Worm (Caenorhabditis elegans) whole organism, L1 larva: ENCODE results near the gene R12B2.2.

ENCODE experiments used
- C04F5.9 ChIP-seq: sonication (generic microtip); optimal IDR thresholded peaks from 2 replicates; lab custom pipeline; 2016; ENCODE audit warnings: missing genetic modification characterization, missing compliant biosample characterization
- C16A3.4 ChIP-seq: fragments of 150-350 bp; optimal IDR thresholded peaks from 2 replicates; lab custom pipeline; 2014; ENCODE audit warnings: missing biosample characterization, missing genetic modification characterization
- C34B4.2 ChIP-seq: sonication (generic microtip); optimal IDR thresholded peaks from 2 replicates; lab custom pipeline; 2017; ENCODE audit warnings: mild to moderate bottlenecking, missing genetic modification characterization, missing compliant biosample characterization
- F16B12.6 ChIP-seq: fragments of 150-350 bp; optimal IDR thresholded peaks from 2 replicates; lab custom pipeline; 2014; ENCODE audit warnings: missing biosample characterization, missing genetic modification characterization
- Y116A8C.19 ChIP-seq: sonication (generic microtip); optimal IDR thresholded peaks from 2 replicates; lab custom pipeline; 2016; ENCODE audit warnings: missing compliant biosample characterization, missing genetic modification characterization, borderline replicate concordance
- alr-1 ChIP-seq: fragments of 200-800 bp; sonication (Bioruptor generic); optimal IDR thresholded peaks from 2 replicates; lab custom pipeline; 2018; ENCODE audit warnings: borderline replicate concordance, mild to moderate bottlenecking, missing genetic modification characterization, missing compliant biosample characterization
- ama-1 ChIP-seq: fragments of 150-350 bp; optimal IDR thresholded peaks from 2 replicates; lab custom pipeline; 2014
- blmp-1 ChIP-seq: fragments of 150-350 bp; optimal IDR thresholded peaks from 2 replicates; lab custom pipeline; 2014; ENCODE audit warnings: missing biosample characterization, missing genetic modification characterization
- ceh-8 ChIP-seq: fragments of 200-800 bp; sonication (Bioruptor generic); optimal IDR thresholded peaks from 2 replicates; lab custom pipeline; 2018; ENCODE audit warnings: mild to moderate bottlenecking, missing genetic modification characterization, moderate library complexity, missing compliant biosample characterization
- ceh-82 ChIP-seq, 3 experiments: fragments of 150-350 bp in 1 of 3; sonication (generic microtip) in 2 of 3; optimal IDR thresholded peaks; 2 replicates each; lab custom pipeline; 2014 to 2017; ENCODE audit warnings: missing biosample characterization in 3 of 3, missing genetic modification characterization in 3 of 3
- ceh-90 ChIP-seq: sonication (generic microtip); optimal IDR thresholded peaks from 2 replicates; lab custom pipeline; 2016; ENCODE audit warnings: missing genetic modification characterization, missing compliant biosample characterization
- ces-1 ChIP-seq: fragments of 150-350 bp; optimal IDR thresholded peaks from 2 replicates; lab custom pipeline; 2014; ENCODE audit warnings: missing biosample characterization, missing genetic modification reagents, missing genetic modification characterization
- dsc-1 ChIP-seq: sonication (generic microtip); optimal IDR thresholded peaks from 2 replicates; lab custom pipeline; 2016; ENCODE audit warnings: mild to moderate bottlenecking, missing genetic modification characterization, missing compliant biosample characterization
- efl-1 ChIP-seq, 4 experiments: fragments of 150-350 bp; optimal IDR thresholded peaks in 3 of 4; peaks in 1 of 4; 1 replicate in 1 of 4; 2 replicates in 3 of 4; lab custom pipeline; 2014; ENCODE audit warnings: missing biosample characterization in 2 of 4, missing genetic modification characterization in 2 of 4, missing genetic modification reagents in 2 of 4
- egl-13 ChIP-seq: sonication (generic microtip); optimal IDR thresholded peaks from 2 replicates; lab custom pipeline; 2016; ENCODE audit warnings: missing genotype, missing genetic modification reagents, missing genetic modification characterization, missing compliant biosample characterization
- ets-5 ChIP-seq: fragments of 200-800 bp; sonication (Bioruptor generic); IDR thresholded peaks from 2 replicates; pipeline ENCODE4 v1.3.6; 2022; ENCODE audit warnings: missing genetic modification characterization, missing compliant biosample characterization
- fkh-10 ChIP-seq: sonication (generic microtip); optimal IDR thresholded peaks from 2 replicates; lab custom pipeline; 2017; ENCODE audit warnings: missing biosample characterization, missing genetic modification reagents, missing genetic modification characterization
- fos-1 ChIP-seq: fragments of 150-350 bp; optimal IDR thresholded peaks from 2 replicates; lab custom pipeline; 2014; ENCODE audit warnings: missing biosample characterization, missing genetic modification characterization
- grh-1 ChIP-seq: fragments of 200-800 bp; sonication (Bioruptor generic); IDR thresholded peaks from 2 replicates; pipeline ENCODE4 v1.3.6; 2022; ENCODE audit warnings: missing genetic modification reagents, missing genetic modification characterization, missing compliant biosample characterization
- hlh-17 ChIP-seq: fragments of 200-800 bp; sonication (Bioruptor generic); optimal IDR thresholded peaks from 2 replicates; lab custom pipeline; 2018; ENCODE audit warnings: missing genetic modification characterization, mild to moderate bottlenecking, missing compliant biosample characterization, moderate library complexity, borderline replicate concordance
- hlh-4 ChIP-seq: sonication (generic microtip); optimal IDR thresholded peaks from 2 replicates; lab custom pipeline; 2016; ENCODE audit warnings: mild to moderate bottlenecking, missing genetic modification characterization, missing compliant biosample characterization
- hpl-2 ChIP-seq: fragments of 150-350 bp; optimal IDR thresholded peaks from 2 replicates; lab custom pipeline; 2014; ENCODE audit warnings: missing biosample characterization, missing genetic modification reagents, missing genetic modification characterization
- irx-1 ChIP-seq: sonication (generic microtip); optimal IDR thresholded peaks from 2 replicates; lab custom pipeline; 2016; ENCODE audit warnings: missing genetic modification characterization, missing compliant biosample characterization
- isw-1 ChIP-seq: fragments of 200-800 bp; sonication (Bioruptor generic); IDR thresholded peaks from 2 replicates; pipeline ENCODE4 v1.3.6; 2022; ENCODE audit warnings: missing genetic modification characterization, missing compliant biosample characterization
- jun-1 ChIP-seq: fragments of 150-350 bp; optimal IDR thresholded peaks from 2 replicates; lab custom pipeline; 2014; ENCODE audit warnings: missing biosample characterization, missing genetic modification reagents, missing genetic modification characterization
- lin-13 ChIP-seq: fragments of 150-350 bp; optimal IDR thresholded peaks from 2 replicates; lab custom pipeline; 2014; ENCODE audit warnings: missing biosample characterization, missing genetic modification reagents, missing genetic modification characterization
- lin-35 ChIP-seq, 2 experiments: fragments of 150-350 bp; optimal IDR thresholded peaks; 2 replicates each; lab custom pipeline; 2014; ENCODE audit warnings: missing biosample characterization in 2 of 2, missing genetic modification characterization in 2 of 2, missing genetic modification reagents in 2 of 2
- lin-39 ChIP-seq: fragments of 150-350 bp; optimal IDR thresholded peaks from 2 replicates; lab custom pipeline; 2014; ENCODE audit warnings: missing biosample characterization, missing genetic modification reagents, missing genetic modification characterization
- lir-3 ChIP-seq: sonication (generic microtip); optimal IDR thresholded peaks from 2 replicates; lab custom pipeline; 2016; ENCODE audit warnings: mild to moderate bottlenecking, missing genetic modification characterization, moderate library complexity, missing compliant biosample characterization; ENCODE audit not compliant: poor library complexity
- mab-9 ChIP-seq: fragments of 200-800 bp; sonication (Bioruptor generic); IDR thresholded peaks from 2 replicates; pipeline ENCODE4 v1.3.6; 2022; ENCODE audit warnings: missing genetic modification reagents, missing genetic modification characterization, missing compliant biosample characterization
- mep-1 ChIP-seq: fragments of 150-350 bp; optimal IDR thresholded peaks from 2 replicates; lab custom pipeline; 2014; ENCODE audit warnings: missing biosample characterization, missing genetic modification characterization
- nhr-237 ChIP-seq: fragments of 150-350 bp; optimal IDR thresholded peaks from 2 replicates; lab custom pipeline; 2014; ENCODE audit warnings: missing biosample characterization, missing genetic modification characterization
- nhr-28 ChIP-seq: fragments of 150-350 bp; optimal IDR thresholded peaks from 2 replicates; lab custom pipeline; 2014; ENCODE audit warnings: missing biosample characterization, missing genetic modification characterization
- nhr-77 ChIP-seq: fragments of 150-350 bp; optimal IDR thresholded peaks from 2 replicates; lab custom pipeline; 2014; ENCODE audit warnings: missing biosample characterization, missing genetic modification characterization
- nhr-85 ChIP-seq: sonication (generic microtip); peaks from one replicate; lab custom pipeline; 2016; ENCODE audit warnings: missing genetic modification characterization, inconsistent platforms, missing compliant biosample characterization
- nhr-90 ChIP-seq: sonication (generic microtip); optimal IDR thresholded peaks from 2 replicates; lab custom pipeline; 2016; ENCODE audit warnings: mild to moderate bottlenecking, missing genetic modification characterization, missing compliant biosample characterization; ENCODE audit not compliant: poor library complexity
- pag-3 ChIP-seq: sonication (generic microtip); optimal IDR thresholded peaks from 2 replicates; lab custom pipeline; 2017; ENCODE audit warnings: missing genetic modification characterization, mild to moderate bottlenecking, missing compliant biosample characterization, antibody characterized with exemption, borderline replicate concordance; ENCODE audit not compliant: insufficient read depth
- pqm-1 ChIP-seq: sonication (generic microtip); optimal IDR thresholded peaks from 3 replicates; lab custom pipeline; 2017; ENCODE audit warnings: missing biosample characterization, missing genetic modification characterization
- rnt-1 ChIP-seq: sonication (generic microtip); optimal IDR thresholded peaks from 2 replicates; lab custom pipeline; 2016; ENCODE audit warnings: mild to moderate bottlenecking, missing genetic modification characterization, moderate library complexity, missing compliant biosample characterization
- snu-23 ChIP-seq: sonication (generic microtip); optimal IDR thresholded peaks from 2 replicates; lab custom pipeline; 2016; ENCODE audit warnings: missing genetic modification characterization, missing compliant biosample characterization
- sptf-1 ChIP-seq: fragments of 150-350 bp; optimal IDR thresholded peaks from 2 replicates; lab custom pipeline; 2014; ENCODE audit warnings: missing biosample characterization, missing genetic modification characterization
- sup-37 ChIP-seq: fragments of 200-800 bp; sonication (Bioruptor generic); optimal IDR thresholded peaks from 2 replicates; lab custom pipeline; 2018; ENCODE audit warnings: mild to moderate bottlenecking, missing genetic modification characterization, missing compliant biosample characterization
- swsn-7 ChIP-seq: sonication (generic microtip); optimal IDR thresholded peaks from 2 replicates; lab custom pipeline; 2016; ENCODE audit warnings: missing genetic modification characterization, missing compliant biosample characterization
- tlp-1 ChIP-seq: fragments of 150-350 bp; optimal IDR thresholded peaks from 2 replicates; lab custom pipeline; 2014; ENCODE audit warnings: missing biosample characterization, missing genetic modification characterization
- unc-30 ChIP-seq: sonication (generic microtip); optimal IDR thresholded peaks from 2 replicates; lab custom pipeline; 2017; ENCODE audit warnings: missing biosample characterization, missing genetic modification characterization
- unc-62 ChIP-seq: fragments of 150-350 bp; optimal IDR thresholded peaks from 2 replicates; lab custom pipeline; 2014; ENCODE audit warnings: missing biosample characterization, missing genetic modification reagents, missing genetic modification characterization
- unc-98 ChIP-seq: fragments of 200-800 bp; sonication (Bioruptor generic); IDR thresholded peaks from 2 replicates; pipeline ENCODE4 v1.3.6; 2022; ENCODE audit warnings: missing genetic modification characterization, missing compliant biosample characterization
- vab-15 ChIP-seq: sonication (generic microtip); optimal IDR thresholded peaks from 2 replicates; lab custom pipeline; 2017; ENCODE audit warnings: missing genotype, mild to moderate bottlenecking, missing genetic modification characterization, missing compliant biosample characterization
- xbp-1 ChIP-seq: sonication (generic microtip); optimal IDR thresholded peaks from 2 replicates; lab custom pipeline; 2016; ENCODE audit warnings: missing genetic modification characterization, missing compliant biosample characterization
- zag-1 ChIP-seq: fragments of 150-350 bp; optimal IDR thresholded peaks from 2 replicates; lab custom pipeline; 2014; ENCODE audit warnings: missing biosample characterization, missing genetic modification characterization
- zip-4 ChIP-seq: fragments of 200-800 bp; sonication (Bioruptor generic); optimal IDR thresholded peaks from 2 replicates; lab custom pipeline; 2018; ENCODE audit warnings: mild to moderate bottlenecking, missing genetic modification characterization, moderate library complexity, missing compliant biosample characterization
- ztf-4 ChIP-seq: fragments of 150-350 bp; optimal IDR thresholded peaks from 2 replicates; lab custom pipeline; 2014; ENCODE audit warnings: missing biosample characterization, missing genetic modification characterization

R12B2.2 gene

DNA sequence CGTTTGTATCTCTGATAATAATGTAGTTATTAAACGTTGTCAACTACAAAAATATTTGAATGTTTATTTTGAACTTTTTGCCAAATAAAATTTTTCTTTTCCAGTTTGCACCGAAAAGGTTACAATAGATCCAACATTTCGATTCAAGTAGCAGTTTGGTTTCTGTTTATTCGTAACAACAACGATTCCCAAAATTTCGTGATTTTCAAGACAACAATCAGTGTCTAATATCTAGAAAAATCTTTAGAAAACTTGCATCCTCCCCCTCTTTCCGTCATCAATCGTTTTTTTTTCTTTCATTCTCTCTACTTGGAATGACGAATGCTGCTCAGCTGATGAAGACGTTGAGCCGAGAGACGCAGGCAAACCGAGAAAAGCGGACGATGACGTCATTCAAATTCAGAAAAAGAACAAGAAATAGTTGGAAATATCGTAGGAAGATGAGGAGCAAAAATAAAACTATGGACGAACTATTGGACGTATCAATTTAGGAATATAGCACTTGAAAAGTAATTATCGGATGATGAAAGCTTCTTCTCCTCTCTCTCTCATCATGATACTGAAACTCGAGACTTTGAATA, 48.2 kb upstream of the R12B2.2 start (continued):
- no peak for TF ChIP-seq Y116A8C.19 (tag; lab: Kevin White, UChicago)
- TF ChIP-seq nhr-90 (tag; lab: Kevin White, UChicago): no peak
- TF ChIP-seq pag-3 (tag; lab: Kevin White, UChicago): no peak
- TF ChIP-seq mab-9 (GFP tag; lab: Robert Waterston, UW): peak; percentile 50; the same call in 1 of the 2 replicates
- peak; percentile 52 for TF ChIP-seq irx-1 (tag; lab: Kevin White, UChicago)
- TF ChIP-seq sup-37 (GFP tag; lab: Kevin White, UChicago): no peak
- TF ChIP-seq grh-1: no peak
- TF ChIP-seq lir-3: peak; percentile 29
- TF ChIP-seq blmp-1 (tag; lab: Kevin White, UChicago): no peak
- no peak for TF ChIP-seq C04F5.9 (tag; lab: Kevin White, UChicago)
- TF ChIP-seq C34B4.2 (tag; lab: Kevin White, UChicago): no peak
- TF ChIP-seq unc-30 (tag; lab: Kevin White, UChicago): no peak
- TF ChIP-seq ceh-82 (tag; optimal IDR thresholded peaks at IDR 0.05; lab: Kevin White, UChicago): peak; percentile 24 to 43 (median 24)
- TF ChIP-seq jun-1 (tag; lab: Kevin White, UChicago): no peak
- TF ChIP-seq hlh-4: no peak
- TF ChIP-seq lin-39 (tag; lab: Kevin White, UChicago): no peak
- peak in 1 of 2 experiments; percentile 35 for TF ChIP-seq lin-35 (GFP tag; optimal IDR thresholded peaks at IDR 0.05; lab: Kevin White, UChicago)
- no peak for TF ChIP-seq alr-1 (tag; lab: Kevin White, UChicago)
- TF ChIP-seq tlp-1 (tag; lab: Kevin White, UChicago): no peak
- peak; percentile 60 for TF ChIP-seq xbp-1
- no peak for TF ChIP-seq pqm-1 (tag; lab: Kevin White, UChicago)
- no peak for TF ChIP-seq ama-1 (lab: Kevin White, UChicago)
- TF ChIP-seq efl-1 (optimal IDR thresholded peaks at IDR 0.05; lab: Kevin White, UChicago): peak; percentile 23 to 33
- peak in 1 of 2 experiments; percentile 19 for TF ChIP-seq efl-1 (GFP tag; optimal IDR thresholded peaks at IDR 0.05 in 1 of 2; lab: Kevin White, UChicago)
- peak; percentile 10 for TF ChIP-seq C16A3.4 (tag; lab: Kevin White, UChicago)
- TF ChIP-seq zag-1 (tag; lab: Kevin White, UChicago): no peak
- no peak for TF ChIP-seq hlh-17 (GFP tag; lab: Kevin White, UChicago)
- TF ChIP-seq mep-1 (tag; lab: Kevin White, UChicago): peak; percentile 62
- TF ChIP-seq fkh-10: peak; percentile 74
- peak; percentile 65 for TF ChIP-seq ztf-4
- no peak for TF ChIP-seq nhr-77 (tag; lab: Kevin White, UChicago)
- peak; percentile 77 for TF ChIP-seq swsn-7 (tag; lab: Kevin White, UChicago)
- TF ChIP-seq rnt-1: no peak
- no peak for TF ChIP-seq nhr-85 (tag; lab: Kevin White, UChicago)
- peak; percentile 42 for TF ChIP-seq lin-13 (GFP tag; lab: Kevin White, UChicago)
- TF ChIP-seq ceh-8 (GFP tag; lab: Kevin White, UChicago): no peak
- no peak for TF ChIP-seq ets-5 (GFP tag; lab: Robert Waterston, UW)
- peak; percentile 19; the same call in 1 of the 2 replicates for TF ChIP-seq isw-1 (GFP tag; lab: Robert Waterston, UW)
- no peak for TF ChIP-seq unc-62 (GFP tag; lab: Kevin White, UChicago)
- TF ChIP-seq nhr-28 (tag; lab: Kevin White, UChicago): no peak
- TF ChIP-seq hpl-2 (GFP tag; lab: Kevin White, UChicago): no peak
- TF ChIP-seq fos-1 (tag; lab: Kevin White, UChicago): peak; percentile 57
- TF ChIP-seq snu-23: peak; percentile 27
- no peak for TF ChIP-seq sptf-1 (tag; lab: Kevin White, UChicago)
- no peak for TF ChIP-seq ceh-90 (tag; lab: Kevin White, UChicago)
- TF ChIP-seq vab-15 (tag; lab: Kevin White, UChicago): no peak
- TF ChIP-seq zip-4 (GFP tag; lab: Kevin White, UChicago): no peak
- TF ChIP-seq nhr-237 (tag; lab: Kevin White, UChicago): no peak
- TF ChIP-seq egl-13 (tag; lab: Kevin White, UChicago): peak; percentile 78
- TF ChIP-seq F16B12.6 (tag; lab: Kevin White, UChicago): no peak
- TF ChIP-seq ces-1 (GFP tag; lab: Kevin White, UChicago): no peak
- peak; percentile 74 for TF ChIP-seq dsc-1 (tag; lab: Kevin White, UChicago)
- TF ChIP-seq unc-98 (GFP tag; lab: Robert Waterston, UW): no peak
